Worm (Caenorhabditis elegans): Measurements from ENCODE around the gene chil-17.

DNA sequence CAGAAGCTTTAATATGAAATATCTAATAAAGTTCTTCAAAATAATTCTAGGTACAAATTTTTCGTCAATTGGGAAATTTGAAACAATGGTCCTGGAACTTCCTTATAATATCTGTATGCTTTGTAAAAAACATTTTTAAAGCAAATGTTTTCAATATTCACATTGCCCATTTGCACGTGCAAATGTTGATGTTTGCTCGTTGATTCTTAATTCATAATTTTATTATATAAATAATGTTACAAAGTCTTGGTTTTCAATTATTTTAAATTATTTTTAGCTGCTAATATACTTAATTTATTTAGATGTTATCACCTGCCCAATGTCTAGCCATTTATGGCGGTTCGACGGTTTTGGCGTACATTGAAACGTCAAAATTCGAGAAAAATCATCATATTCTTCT is 18.0 kb downstream of the chil-17 start, which contains the start of gene M176.11:
- no peak for TF ChIP-seq tbx-11 (GFP tag; IDR thresholded peaks at IDR 0.05)
- no peak for TF ChIP-seq aly-1 (tag; optimal IDR thresholded peaks at IDR 0.05)
- TF ChIP-seq hmbx-1 (tag; optimal IDR thresholded peaks at IDR 0.05): no peak
- TF ChIP-seq hmg-4 (GFP tag; optimal IDR thresholded peaks at IDR 0.05): no peak
- TF ChIP-seq flt-1 (GFP tag; IDR thresholded peaks at IDR 0.05): no peak
- no peak for TF ChIP-seq F13C5.2 (tag; optimal IDR thresholded peaks at IDR 0.05)
- TF ChIP-seq ama-1 (optimal IDR thresholded peaks at IDR 0.05): no peak
- TF ChIP-seq ceh-13 (GFP tag; optimal IDR thresholded peaks at IDR 0.05): no peak
- no peak for TF ChIP-seq tbx-37 (GFP tag; conservative IDR thresholded peaks at IDR 0.05)
- no peak for TF ChIP-seq B0310.2 (tag; optimal IDR thresholded peaks at IDR 0.05)
- no peak for TF ChIP-seq ceh-36 (tag; optimal IDR thresholded peaks at IDR 0.05)
- no peak for TF ChIP-seq ets-7 (tag; optimal IDR thresholded peaks at IDR 0.05)
- TF ChIP-seq tra-4 (tag; optimal IDR thresholded peaks at IDR 0.05): no peak
